Worm (Caenorhabditis elegans) whole organism, L1 larva: ENCODE data around the gene flp-4.

Experiments used
- fos-1 ChIP-seq: fragments of 150-350 bp; optimal IDR thresholded peaks from 2 replicates; lab custom pipeline; 2014; ENCODE audit warnings: missing biosample characterization, missing genetic modification characterization
- lsy-2 ChIP-seq, 2 experiments: fragments of 150-350 bp; optimal IDR thresholded peaks; 2 replicates each; lab custom pipeline; 2014; ENCODE audit warnings: missing biosample characterization in 2 of 2, missing genetic modification characterization in 2 of 2
- mef-2 ChIP-seq: fragments of 150-350 bp; optimal IDR thresholded peaks from 2 replicates; lab custom pipeline; 2014; ENCODE audit warnings: missing biosample characterization, missing genetic modification characterization

ce11 chrII:10019669-10020068, 29.0 kb upstream of the flp-4 start:
- TF ChIP-seq lsy-2 (tag; optimal IDR thresholded peaks at IDR 0.05; lab: Kevin White, UChicago): peak in 1 of 2 experiments; percentile 66
- no peak for TF ChIP-seq fos-1 (tag; lab: Kevin White, UChicago)
- no peak for TF ChIP-seq mef-2 (tag; lab: Kevin White, UChicago)
